Fruit fly (Drosophila melanogaster) whole organism, embryonic: Measurements from ENCODE around the gene eIF4E5.

Experiments
- Abd-B ChIP-seq: fragments of 200-800 bp; sonication (Bioruptor generic); optimal IDR thresholded peaks from 2 replicates; lab custom pipeline; 2018; ENCODE audit warnings: missing biosample characterization, mild to moderate bottlenecking, missing genetic modification characterization, moderate library complexity
- BEAF-32 ChIP-seq: fragments of 200-800 bp; sonication (Bioruptor generic); optimal IDR thresholded peaks from 3 replicates; lab custom pipeline; 2017; ENCODE audit warnings: missing biosample characterization, missing genetic modification characterization, mild to moderate bottlenecking, moderate library complexity, missing genetic modification reagents
- CG11093 ChIP-seq: fragments of 200-800 bp; sonication (Bioruptor generic); IDR thresholded peaks from 3 replicates; pipeline ENCODE4 v1.3.6; 2022; ENCODE audit warnings: missing biosample characterization, missing genetic modification characterization
- CG11456 ChIP-seq: fragments of 200-800 bp; sonication (Bioruptor generic); IDR thresholded peaks from 3 replicates; pipeline ENCODE4 v1.3.6; 2022; ENCODE audit warnings: missing biosample characterization, missing genetic modification characterization
- CG11723 ChIP-seq: fragments of 200-800 bp; sonication (Bioruptor generic); optimal IDR thresholded peaks from 2 replicates; lab custom pipeline; 2017; ENCODE audit warnings: missing biosample characterization, mild to moderate bottlenecking, missing genetic modification characterization
- CG12391 ChIP-seq: fragments of 200-800 bp; sonication (Bioruptor generic); optimal IDR thresholded peaks from 3 replicates; lab custom pipeline; 2018; ENCODE audit warnings: missing biosample characterization, mild to moderate bottlenecking, missing genetic modification characterization, moderate library complexity
- CG13287 ChIP-seq: fragments of 200-800 bp; sonication (Bioruptor generic); IDR thresholded peaks from 2 replicates; pipeline ENCODE4 v1.3.6; 2022; ENCODE audit warnings: missing biosample characterization, missing genetic modification characterization; ENCODE audit not compliant: partially characterized antibody
- CG13424 ChIP-seq: fragments of 200-800 bp; sonication (Bioruptor generic); optimal IDR thresholded peaks from 2 replicates; lab custom pipeline; 2019; ENCODE audit warnings: missing biosample characterization, mild to moderate bottlenecking, missing genetic modification characterization, moderate library complexity
- CG13624 ChIP-seq: fragments of 200-800 bp; sonication (Bioruptor generic); optimal IDR thresholded peaks from 2 replicates; lab custom pipeline; 2016; ENCODE audit warnings: missing biosample characterization, missing genetic modification characterization
- CG15073 ChIP-seq: fragments of 200-800 bp; sonication (Bioruptor generic); optimal IDR thresholded peaks from 2 replicates; lab custom pipeline; 2016; ENCODE audit warnings: missing biosample characterization, missing genetic modification characterization
- CG15269 ChIP-seq: fragments of 200-800 bp; sonication (Bioruptor generic); optimal IDR thresholded peaks from 2 replicates; lab custom pipeline; 2018; ENCODE audit warnings: missing biosample characterization, mild to moderate bottlenecking, missing genetic modification characterization, moderate library complexity
- CG15514 ChIP-seq: fragments of 200-800 bp; sonication (Bioruptor generic); optimal IDR thresholded peaks from 3 replicates; lab custom pipeline; 2017; ENCODE audit warnings: missing biosample characterization, missing genetic modification characterization, mild to moderate bottlenecking, moderate library complexity, missing genetic modification reagents
- CG16779 ChIP-seq: fragments of 200-800 bp; sonication (Bioruptor generic); IDR thresholded peaks from 2 replicates; pipeline ENCODE4 v1.3.6; 2022; ENCODE audit warnings: missing biosample characterization, missing genetic modification characterization
- CG16813 ChIP-seq: fragments of 200-800 bp; sonication (Bioruptor generic); IDR thresholded peaks from 3 replicates; pipeline ENCODE4 v1.3.6; 2022; ENCODE audit warnings: missing biosample characterization, missing genetic modification characterization; ENCODE audit not compliant: partially characterized antibody
- CG17829 ChIP-seq: fragments of 200-800 bp; optimal IDR thresholded peaks from 2 replicates; lab custom pipeline; 2019; ENCODE audit warnings: missing biosample characterization, mild to moderate bottlenecking, missing genetic modification characterization, moderate library complexity
- CG1792 ChIP-seq: fragments of 200-800 bp; sonication (Bioruptor generic); optimal IDR thresholded peaks from 2 replicates; lab custom pipeline; 2016; ENCODE audit warnings: missing biosample characterization, missing genetic modification characterization
- CG2678 ChIP-seq: fragments of 200-800 bp; sonication (Bioruptor generic); optimal IDR thresholded peaks from 3 replicates; lab custom pipeline; 2019; ENCODE audit warnings: missing biosample characterization, mild to moderate bottlenecking, missing genetic modification characterization, moderate library complexity
- CG2875 ChIP-seq: fragments of 200-800 bp; sonication (Bioruptor generic); optimal IDR thresholded peaks from 2 replicates; lab custom pipeline; 2017; ENCODE audit warnings: missing biosample characterization, mild to moderate bottlenecking, missing genetic modification characterization, missing genetic modification reagents
- CG30020 ChIP-seq: fragments of 200-800 bp; optimal IDR thresholded peaks from 2 replicates; lab custom pipeline; 2019; ENCODE audit warnings: missing biosample characterization, mild to moderate bottlenecking, missing genetic modification characterization, moderate library complexity
- CG31388 ChIP-seq: fragments of 200-800 bp; sonication (Bioruptor generic); optimal IDR thresholded peaks from 2 replicates; lab custom pipeline; 2016; ENCODE audit warnings: missing biosample characterization, missing genetic modification characterization
- CG3847 ChIP-seq: fragments of 200-800 bp; sonication (Bioruptor generic); IDR thresholded peaks from 2 replicates; pipeline ENCODE4 v1.3.6; 2022; ENCODE audit warnings: missing biosample characterization, missing genetic modification characterization
- CG4404 ChIP-seq: fragments of 200-800 bp; sonication (Bioruptor generic); IDR thresholded peaks from 2 replicates; pipeline ENCODE4 v1.3.6; 2022; ENCODE audit warnings: missing biosample characterization, missing genetic modification characterization
- CG7556 ChIP-seq: fragments of 200-800 bp; sonication (Bioruptor generic); optimal IDR thresholded peaks from 2 replicates; lab custom pipeline; 2017; ENCODE audit warnings: missing biosample characterization, mild to moderate bottlenecking, missing genetic modification characterization
- CG7745 ChIP-seq: fragments of 200-800 bp; sonication (Bioruptor generic); optimal IDR thresholded peaks from 2 replicates; lab custom pipeline; 2018; ENCODE audit warnings: missing biosample characterization, mild to moderate bottlenecking, missing genetic modification characterization, moderate library complexity
- CG8089 ChIP-seq: fragments of 200-800 bp; sonication (Bioruptor generic); optimal IDR thresholded peaks from 3 replicates; lab custom pipeline; 2016; ENCODE audit warnings: missing biosample characterization, missing genetic modification characterization
- CG8281 ChIP-seq: fragments of 200-800 bp; sonication (Bioruptor generic); optimal IDR thresholded peaks from 2 replicates; lab custom pipeline; 2018; ENCODE audit warnings: missing biosample characterization, mild to moderate bottlenecking, missing genetic modification characterization, moderate library complexity
- CG9797 ChIP-seq: fragments of 200-800 bp; sonication (Bioruptor generic); optimal IDR thresholded peaks from 3 replicates; lab custom pipeline; 2018; ENCODE audit warnings: missing biosample characterization, mild to moderate bottlenecking, missing genetic modification characterization
- Dek ChIP-seq: fragments of 200-800 bp; sonication (Bioruptor generic); optimal IDR thresholded peaks from 3 replicates; lab custom pipeline; 2019; ENCODE audit warnings: missing biosample characterization, mild to moderate bottlenecking, missing genetic modification characterization, moderate library complexity
- Dfd ChIP-seq, 2 experiments: fragments of >200 bp; optimal IDR thresholded peaks; 2 replicates each; lab custom pipeline; 2017; ENCODE audit warnings: missing biosample characterization in 2 of 2, missing genetic modification characterization in 2 of 2
- HLH4C ChIP-seq: fragments of 200-800 bp; sonication (Bioruptor generic); IDR thresholded peaks from 3 replicates; pipeline ENCODE4 v1.3.6; 2022; ENCODE audit warnings: missing biosample characterization, missing genetic modification characterization; ENCODE audit not compliant: partially characterized antibody
- Lpt ChIP-seq: fragments of >200 bp; optimal IDR thresholded peaks from 2 replicates; lab custom pipeline; 2018; ENCODE audit warnings: missing biosample characterization, missing genetic modification characterization
- Neu2 ChIP-seq: fragments of 200-800 bp; sonication (Bioruptor generic); optimal IDR thresholded peaks from 3 replicates; lab custom pipeline; 2016; ENCODE audit warnings: missing biosample characterization, missing genetic modification characterization, borderline replicate concordance
- Opbp ChIP-seq: fragments of 200-800 bp; sonication (Bioruptor generic); IDR thresholded peaks from 3 replicates; pipeline ENCODE4 v1.3.6; 2022; ENCODE audit warnings: missing biosample characterization, missing genetic modification characterization; ENCODE audit not compliant: partially characterized antibody
- PHDP ChIP-seq: fragments of 200-800 bp; sonication (Bioruptor generic); optimal IDR thresholded peaks from 3 replicates; lab custom pipeline; 2018; ENCODE audit warnings: missing biosample characterization, mild to moderate bottlenecking, missing genetic modification characterization, moderate library complexity
- Rx ChIP-seq: fragments of 200-800 bp; sonication (Bioruptor generic); IDR thresholded peaks from 2 replicates; pipeline ENCODE4 v1.3.6; 2022; ENCODE audit warnings: missing biosample characterization, missing genetic modification characterization
- Side ChIP-seq: fragments of 200-800 bp; sonication (Bioruptor generic); optimal IDR thresholded peaks from 2 replicates; lab custom pipeline; 2016; ENCODE audit warnings: missing biosample characterization, missing genetic modification characterization
- Sry-δ ChIP-seq: fragments of 200-800 bp; sonication (Bioruptor generic); optimal IDR thresholded peaks from 2 replicates; lab custom pipeline; 2016; ENCODE audit warnings: missing biosample characterization, missing genetic modification characterization
- TFAM ChIP-seq: fragments of 200-800 bp; sonication (Bioruptor generic); optimal IDR thresholded peaks from 2 replicates; lab custom pipeline; 2017; ENCODE audit warnings: missing biosample characterization, missing genetic modification characterization, inconsistent platforms
- ara ChIP-seq: fragments of 200-800 bp; sonication (Bioruptor generic); IDR thresholded peaks from 2 replicates; pipeline ENCODE4 v1.3.6; 2022; ENCODE audit warnings: missing biosample characterization, missing genetic modification characterization
- bab2 ChIP-seq: fragments of 200-800 bp; sonication (Bioruptor generic); optimal IDR thresholded peaks from 2 replicates; lab custom pipeline; 2016; ENCODE audit warnings: missing biosample characterization, missing genetic modification characterization
- corto ChIP-seq: fragments of 200-800 bp; sonication (Bioruptor generic); optimal IDR thresholded peaks from 2 replicates; lab custom pipeline; 2016; ENCODE audit warnings: missing biosample characterization, mild to moderate bottlenecking, missing genetic modification characterization, moderate library complexity
- crol ChIP-seq: fragments of 200-800 bp; sonication (Bioruptor generic); IDR thresholded peaks from 2 replicates; pipeline ENCODE4 v1.3.6; 2022; ENCODE audit warnings: missing biosample characterization, missing genetic modification characterization
- dysf ChIP-seq: fragments of 200-800 bp; sonication (Bioruptor generic); IDR thresholded peaks from 3 replicates; pipeline ENCODE4 v1.3.6; 2022; ENCODE audit warnings: missing biosample characterization, missing genetic modification characterization
- eve ChIP-seq, 2 experiments: fragments of >200 bp; optimal IDR thresholded peaks; 2 replicates each; lab custom pipeline; 2017; ENCODE audit warnings: missing biosample characterization in 2 of 2, missing genetic modification characterization in 2 of 2
- fu2 ChIP-seq: fragments of 200-800 bp; sonication (Bioruptor generic); optimal IDR thresholded peaks from 2 replicates; lab custom pipeline; 2016; ENCODE audit warnings: missing biosample characterization, missing genetic modification characterization
- nerfin-2 ChIP-seq: fragments of 200-800 bp; sonication (Bioruptor generic); IDR thresholded peaks from 2 replicates; pipeline ENCODE4 v1.3.6; 2022; ENCODE audit warnings: missing biosample characterization, missing genetic modification characterization; ENCODE audit not compliant: partially characterized antibody
- onecut ChIP-seq: fragments of 200-800 bp; sonication (Bioruptor generic); IDR thresholded peaks from 2 replicates; pipeline ENCODE4 v1.3.6; 2022; ENCODE audit warnings: missing biosample characterization, missing genetic modification characterization
- pb ChIP-seq: fragments of 200-800 bp; sonication (Bioruptor generic); optimal IDR thresholded peaks from 3 replicates; lab custom pipeline; 2016; ENCODE audit warnings: missing biosample characterization, missing genetic modification characterization
- pum ChIP-seq: fragments of 200-800 bp; sonication (Bioruptor generic); optimal IDR thresholded peaks from 2 replicates; lab custom pipeline; 2016; ENCODE audit warnings: missing biosample characterization, missing genetic modification characterization
- sim ChIP-seq: fragments of 200-800 bp; sonication (Bioruptor generic); IDR thresholded peaks from 2 replicates; pipeline ENCODE4 v1.3.6; 2022; ENCODE audit warnings: missing biosample characterization, missing genetic modification characterization

The eIF4E5 gene

DNA sequence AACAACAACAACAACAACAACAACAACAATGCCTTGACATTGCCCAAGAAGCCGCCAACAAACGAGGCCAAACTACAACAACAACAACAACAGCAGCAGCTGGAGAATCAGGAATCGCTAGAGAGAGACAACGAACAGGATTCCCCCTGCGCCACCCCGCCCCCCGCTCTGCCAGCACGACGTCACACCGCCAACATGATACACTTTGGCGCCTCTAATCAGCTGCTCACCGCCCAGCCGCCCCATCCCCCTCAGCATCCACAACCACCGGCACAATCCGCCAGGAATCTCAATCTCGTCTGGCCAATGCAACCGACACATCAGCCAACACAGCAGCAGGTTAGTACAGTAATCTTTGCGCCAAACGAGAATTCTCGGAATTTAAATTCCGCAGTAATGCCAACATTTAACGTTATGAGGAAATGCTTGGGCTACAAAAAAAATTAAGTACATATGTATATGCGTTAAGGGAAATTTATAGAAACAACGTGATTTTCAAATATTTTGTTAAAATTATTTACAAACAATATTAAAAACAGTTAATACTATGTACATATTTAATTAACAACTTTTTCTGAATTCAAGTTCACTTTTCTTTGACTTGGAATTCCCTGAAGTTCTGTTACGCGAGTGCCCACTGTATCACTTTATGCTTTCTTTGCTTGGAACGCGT lies 24.8 kb upstream of the eIF4E5 start (continued):
- no peak for TF ChIP-seq Dfd (GFP tag; optimal IDR thresholded peaks at IDR 0.05; lab: Kevin White, UChicago)
- TF ChIP-seq Opbp (GFP tag; lab: Robert Waterston, UW) = no peak
- no peak for TF ChIP-seq BEAF-32 (GFP tag; lab: Kevin White, UChicago)
- no peak for TF ChIP-seq Dek (tag; lab: Kevin White, UChicago)
- TF ChIP-seq Rx (GFP tag; lab: Robert Waterston, UW) = no peak
- no peak for TF ChIP-seq CG13287
- TF ChIP-seq corto (GFP tag; lab: Kevin White, UChicago) = no peak
- no peak for TF ChIP-seq Lpt (GFP tag; lab: Kevin White, UChicago)
- peak; percentile 68 for TF ChIP-seq CG2678 (tag; lab: Kevin White, UChicago)
- no peak for TF ChIP-seq fu2 (GFP tag; lab: Kevin White, UChicago)
- TF ChIP-seq CG7745 (tag; lab: Kevin White, UChicago) = no peak
- TF ChIP-seq Side (GFP tag; lab: Kevin White, UChicago) = no peak
- no peak for TF ChIP-seq onecut
- peak; percentile 29 for TF ChIP-seq CG17829 (tag; lab: Kevin White, UChicago)
- peak; percentile 60 for TF ChIP-seq crol (GFP tag; lab: Robert Waterston, UW)
- TF ChIP-seq CG31388 = no peak
- no peak for TF ChIP-seq nerfin-2 (GFP tag; lab: Robert Waterston, UW)
- TF ChIP-seq ara (GFP tag; lab: Robert Waterston, UW) = no peak
- TF ChIP-seq CG16779 (GFP tag; lab: Robert Waterston, UW) = no peak
- TF ChIP-seq CG16813 = no peak
- TF ChIP-seq pb (GFP tag; lab: Kevin White, UChicago) = no peak
- peak; percentile 30 for TF ChIP-seq CG11723 (GFP tag; lab: Kevin White, UChicago)
- no peak for TF ChIP-seq CG4404 (GFP tag; lab: Robert Waterston, UW)
- peak; percentile 41 for TF ChIP-seq PHDP (tag; lab: Kevin White, UChicago)
- TF ChIP-seq CG13424 (tag; lab: Kevin White, UChicago) = peak; percentile 64
- no peak for TF ChIP-seq CG8089 (GFP tag; lab: Kevin White, UChicago)
- no peak for TF ChIP-seq CG1792 (GFP tag; lab: Kevin White, UChicago)
- TF ChIP-seq eve (GFP tag; optimal IDR thresholded peaks at IDR 0.05; lab: Kevin White, UChicago) = peak in 1 of 2 experiments; percentile 74
- peak; percentile 34; the same call in 1 of the 3 replicates for TF ChIP-seq CG11456 (GFP tag; lab: Robert Waterston, UW)
- no peak for TF ChIP-seq Neu2 (GFP tag; lab: Kevin White, UChicago)
- TF ChIP-seq Abd-B (GFP tag; lab: Kevin White, UChicago) = no peak
- TF ChIP-seq CG12391 = peak; percentile 57
- peak; percentile 71 for TF ChIP-seq CG7556 (GFP tag; lab: Kevin White, UChicago)
- TF ChIP-seq CG8281 (tag; lab: Kevin White, UChicago) = no peak
- TF ChIP-seq CG30020 (tag; lab: Kevin White, UChicago) = peak; percentile 0
- TF ChIP-seq CG15269 (tag; lab: Kevin White, UChicago) = peak; percentile 50
- peak; percentile 56 for TF ChIP-seq dysf
- TF ChIP-seq sim (GFP tag; lab: Robert Waterston, UW) = no peak
- no peak for TF ChIP-seq Sry-δ (GFP tag; lab: Kevin White, UChicago)
- TF ChIP-seq HLH4C = no peak
- no peak for TF ChIP-seq CG15514
- no peak for TF ChIP-seq CG9797 (GFP tag; lab: Kevin White, UChicago)
- no peak for TF ChIP-seq CG11093 (GFP tag; lab: Robert Waterston, UW)
- no peak for TF ChIP-seq pum
- TF ChIP-seq CG3847 (GFP tag; lab: Robert Waterston, UW) = no peak
- no peak for TF ChIP-seq TFAM (GFP tag; lab: Kevin White, UChicago)
- TF ChIP-seq CG15073 (GFP tag; lab: Kevin White, UChicago) = no peak
- TF ChIP-seq bab2 (GFP tag; lab: Kevin White, UChicago) = no peak
- no peak for TF ChIP-seq CG13624 (GFP tag; lab: Kevin White, UChicago)
- peak; percentile 43 for TF ChIP-seq CG2875 (GFP tag; lab: Kevin White, UChicago)
